Fruit fly (Drosophila melanogaster) whole organism, embryonic: ENCODE measurements around the gene Sf3b3.

Experiments used
- Blimp-1 ChIP-seq: fragments of 200-800 bp; sonication (Bioruptor generic); optimal IDR thresholded peaks from 3 replicates; lab custom pipeline; 2018; ENCODE audit warnings: missing biosample characterization, missing genetic modification characterization, mild to moderate bottlenecking, moderate library complexity, missing genetic modification reagents
- CG10267 ChIP-seq: fragments of 200-800 bp; sonication (Bioruptor generic); optimal IDR thresholded peaks from 2 replicates; lab custom pipeline; 2018; ENCODE audit warnings: missing biosample characterization, mild to moderate bottlenecking, missing genetic modification characterization, moderate library complexity
- CG10321 ChIP-seq: fragments of 200-800 bp; sonication (Bioruptor generic); IDR thresholded peaks from 2 replicates; pipeline ENCODE4 v1.3.6; 2022; ENCODE audit warnings: missing biosample characterization, missing genetic modification characterization
- CG10979 ChIP-seq: fragments of 200-800 bp; sonication (Bioruptor generic); optimal IDR thresholded peaks from 2 replicates; lab custom pipeline; 2018; ENCODE audit warnings: missing biosample characterization, mild to moderate bottlenecking, missing genetic modification characterization, moderate library complexity
- CG11093 ChIP-seq: fragments of 200-800 bp; sonication (Bioruptor generic); IDR thresholded peaks from 3 replicates; pipeline ENCODE4 v1.3.6; 2022; ENCODE audit warnings: missing biosample characterization, missing genetic modification characterization
- CG11723 ChIP-seq: fragments of 200-800 bp; sonication (Bioruptor generic); optimal IDR thresholded peaks from 2 replicates; lab custom pipeline; 2017; ENCODE audit warnings: missing biosample characterization, mild to moderate bottlenecking, missing genetic modification characterization
- CG12391 ChIP-seq: fragments of 200-800 bp; sonication (Bioruptor generic); optimal IDR thresholded peaks from 3 replicates; lab custom pipeline; 2018; ENCODE audit warnings: missing biosample characterization, mild to moderate bottlenecking, missing genetic modification characterization, moderate library complexity
- CG1529 ChIP-seq: fragments of 200-800 bp; sonication (Bioruptor generic); optimal IDR thresholded peaks from 3 replicates; lab custom pipeline; 2018; ENCODE audit warnings: missing biosample characterization, missing genetic modification characterization
- CG15601 ChIP-seq: fragments of 200-800 bp; sonication (Bioruptor generic); optimal IDR thresholded peaks from 3 replicates; lab custom pipeline; 2019; ENCODE audit warnings: missing biosample characterization, mild to moderate bottlenecking, missing genetic modification characterization, moderate library complexity
- CG17385 ChIP-seq: fragments of 200-800 bp; sonication (Bioruptor generic); optimal IDR thresholded peaks from 3 replicates; lab custom pipeline; 2018; ENCODE audit warnings: missing biosample characterization, mild to moderate bottlenecking, missing genetic modification characterization
- CG18476 ChIP-seq: fragments of 200-800 bp; sonication (Bioruptor generic); optimal IDR thresholded peaks from 2 replicates; lab custom pipeline; 2016; ENCODE audit warnings: missing biosample characterization, mild to moderate bottlenecking, missing genetic modification characterization
- CG2120 ChIP-seq: fragments of 200-800 bp; sonication (Bioruptor generic); optimal IDR thresholded peaks from 3 replicates; lab custom pipeline; 2016; ENCODE audit warnings: missing biosample characterization, missing genetic modification characterization
- CG2678 ChIP-seq: fragments of 200-800 bp; sonication (Bioruptor generic); optimal IDR thresholded peaks from 3 replicates; lab custom pipeline; 2019; ENCODE audit warnings: missing biosample characterization, mild to moderate bottlenecking, missing genetic modification characterization, moderate library complexity
- CG31224 ChIP-seq: fragments of 200-800 bp; sonication (Bioruptor generic); IDR thresholded peaks from 2 replicates; pipeline ENCODE4 v1.3.6; 2022; ENCODE audit warnings: missing biosample characterization, missing genetic modification characterization
- CG3407 ChIP-seq: fragments of 200-800 bp; sonication (Bioruptor generic); optimal IDR thresholded peaks from 2 replicates; lab custom pipeline; 2018; ENCODE audit warnings: missing biosample characterization, mild to moderate bottlenecking, missing genetic modification characterization
- CG4424 ChIP-seq: fragments of 200-800 bp; sonication (Bioruptor generic); optimal IDR thresholded peaks from 3 replicates; lab custom pipeline; 2016; ENCODE audit warnings: missing biosample characterization, missing genetic modification characterization
- CG5245 ChIP-seq: fragments of 200-800 bp; sonication (Bioruptor generic); optimal IDR thresholded peaks from 3 replicates; lab custom pipeline; 2016; ENCODE audit warnings: missing biosample characterization, missing genetic modification characterization
- CG6654 ChIP-seq: fragments of 200-800 bp; sonication (Bioruptor generic); optimal IDR thresholded peaks from 2 replicates; lab custom pipeline; 2017; ENCODE audit warnings: missing biosample characterization, mild to moderate bottlenecking, missing genetic modification characterization
- CG8944 ChIP-seq: fragments of 200-800 bp; sonication (Bioruptor generic); optimal IDR thresholded peaks from 3 replicates; lab custom pipeline; 2016; ENCODE audit warnings: missing biosample characterization, missing genetic modification characterization
- CG9727 ChIP-seq: fragments of 200-800 bp; sonication (Bioruptor generic); optimal IDR thresholded peaks from 3 replicates; lab custom pipeline; 2017; ENCODE audit warnings: missing biosample characterization, mild to moderate bottlenecking, missing genetic modification characterization
- CG9932 ChIP-seq: fragments of 200-800 bp; sonication (Bioruptor generic); IDR thresholded peaks from 2 replicates; pipeline ENCODE4 v1.3.6; 2022; ENCODE audit warnings: missing biosample characterization, missing genetic modification characterization
- Dad ChIP-seq: fragments of 200-800 bp; sonication (Bioruptor generic); optimal IDR thresholded peaks from 3 replicates; lab custom pipeline; 2016; ENCODE audit warnings: missing biosample characterization, missing genetic modification characterization
- Drgx ChIP-seq: fragments of 200-800 bp; sonication (Bioruptor generic); IDR thresholded peaks from 2 replicates; pipeline ENCODE4 v1.3.6; 2022; ENCODE audit warnings: missing biosample characterization, missing genetic modification characterization
- Fer1 ChIP-seq: fragments of 200-800 bp; sonication (Bioruptor generic); optimal IDR thresholded peaks from 2 replicates; lab custom pipeline; 2017; ENCODE audit warnings: missing biosample characterization, mild to moderate bottlenecking, missing genetic modification characterization
- HmgD ChIP-seq: fragments of 200-800 bp; sonication (Bioruptor generic); optimal IDR thresholded peaks from 3 replicates; lab custom pipeline; 2016; ENCODE audit warnings: missing biosample characterization, missing genetic modification characterization
- Hmr ChIP-seq: fragments of 200-800 bp; sonication (Bioruptor generic); optimal IDR thresholded peaks from 3 replicates; lab custom pipeline; 2017; ENCODE audit warnings: mild to moderate bottlenecking, missing biosample characterization, missing genetic modification reagents, missing genetic modification characterization
- Med ChIP-seq: fragments of 200-800 bp; sonication (Bioruptor generic); peaks from one replicate; lab custom pipeline; 2016; ENCODE audit warnings: missing biosample characterization, missing genetic modification characterization, mild to moderate bottlenecking, inconsistent platforms, moderate library complexity
- Mes4 ChIP-seq: fragments of 200-800 bp; sonication (Bioruptor generic); optimal IDR thresholded peaks from 2 replicates; lab custom pipeline; 2016; ENCODE audit warnings: missing biosample characterization, missing genetic modification characterization
- Oli ChIP-seq: fragments of 200-800 bp; sonication (Bioruptor generic); optimal IDR thresholded peaks from 2 replicates; lab custom pipeline; 2018; ENCODE audit warnings: missing biosample characterization, mild to moderate bottlenecking, missing genetic modification characterization, moderate library complexity
- Rx ChIP-seq: fragments of 200-800 bp; sonication (Bioruptor generic); IDR thresholded peaks from 2 replicates; pipeline ENCODE4 v1.3.6; 2022; ENCODE audit warnings: missing biosample characterization, missing genetic modification characterization
- Spps ChIP-seq: fragments of 200-800 bp; sonication (Bioruptor generic); optimal IDR thresholded peaks from 2 replicates; lab custom pipeline; 2018; ENCODE audit warnings: missing biosample characterization, mild to moderate bottlenecking, missing genetic modification characterization
- Xbp1 ChIP-seq: fragments of 200-800 bp; sonication (Bioruptor generic); optimal IDR thresholded peaks from 3 replicates; lab custom pipeline; 2016; ENCODE audit warnings: missing biosample characterization, mild to moderate bottlenecking, missing genetic modification characterization
- ap ChIP-seq: fragments of 200-800 bp; sonication (Bioruptor generic); IDR thresholded peaks from 2 replicates; pipeline ENCODE4 v1.3.6; 2022; ENCODE audit warnings: missing biosample characterization, missing genetic modification characterization
- az2 ChIP-seq: fragments of 200-800 bp; sonication (Bioruptor generic); optimal IDR thresholded peaks from 3 replicates; lab custom pipeline; 2016; ENCODE audit warnings: missing biosample characterization, missing genetic modification characterization
- bab2 ChIP-seq: fragments of 200-800 bp; sonication (Bioruptor generic); optimal IDR thresholded peaks from 2 replicates; lab custom pipeline; 2016; ENCODE audit warnings: missing biosample characterization, missing genetic modification characterization
- chif ChIP-seq, 2 experiments: fragments of 200-800 bp; sonication (Bioruptor generic); optimal IDR thresholded peaks; 3 replicates each; lab custom pipeline; 2016; ENCODE audit warnings: missing biosample characterization in 2 of 2, missing genetic modification characterization in 2 of 2
- danr ChIP-seq: fragments of 200-800 bp; sonication (Bioruptor generic); IDR thresholded peaks from 2 replicates; pipeline ENCODE4 v1.3.6; 2022; ENCODE audit warnings: missing biosample characterization, missing genetic modification characterization
- dati ChIP-seq: fragments of 200-800 bp; sonication (Bioruptor generic); IDR thresholded peaks from 2 replicates; pipeline ENCODE4 v1.3.6; 2022; ENCODE audit warnings: missing biosample characterization, missing genetic modification characterization
- dmrt11E ChIP-seq: fragments of 200-800 bp; sonication (Bioruptor generic); optimal IDR thresholded peaks from 3 replicates; lab custom pipeline; 2018; ENCODE audit warnings: missing biosample characterization, mild to moderate bottlenecking, missing genetic modification characterization, moderate library complexity
- dmrt99B ChIP-seq: fragments of 200-800 bp; sonication (Bioruptor generic); optimal IDR thresholded peaks from 2 replicates; lab custom pipeline; 2018; ENCODE audit warnings: missing biosample characterization, mild to moderate bottlenecking, missing genetic modification characterization, moderate library complexity
- dpn ChIP-seq, 2 experiments: fragments of 200-800 bp; sonication (Bioruptor generic); optimal IDR thresholded peaks; 3 replicates each; lab custom pipeline; 2016; ENCODE audit warnings: missing biosample characterization in 2 of 2, missing genetic modification characterization in 2 of 2
- fu2 ChIP-seq: fragments of 200-800 bp; sonication (Bioruptor generic); optimal IDR thresholded peaks from 2 replicates; lab custom pipeline; 2016; ENCODE audit warnings: missing biosample characterization, missing genetic modification characterization
- mirr ChIP-seq: fragments of 200-800 bp; sonication (Bioruptor generic); optimal IDR thresholded peaks from 3 replicates; lab custom pipeline; 2018; ENCODE audit warnings: missing biosample characterization, mild to moderate bottlenecking, missing genetic modification characterization
- nau ChIP-seq: fragments of 200-800 bp; sonication (Bioruptor generic); optimal IDR thresholded peaks from 3 replicates; lab custom pipeline; 2017; ENCODE audit warnings: missing biosample characterization, mild to moderate bottlenecking, missing genetic modification characterization, missing genetic modification reagents
- peb ChIP-seq: fragments of 200-800 bp; sonication (Bioruptor generic); IDR thresholded peaks from 2 replicates; pipeline ENCODE4 v1.3.6; 2022; ENCODE audit warnings: missing biosample characterization, missing genetic modification characterization
- sd ChIP-seq: fragments of 200-800 bp; sonication (Bioruptor generic); optimal IDR thresholded peaks from 3 replicates; lab custom pipeline; 2018; ENCODE audit warnings: missing biosample characterization, mild to moderate bottlenecking, missing genetic modification characterization, moderate library complexity
- sens ChIP-seq: fragments of 200-800 bp; sonication (Bioruptor generic); peaks from one replicate; lab custom pipeline; 2016; ENCODE audit warnings: missing biosample characterization, missing genetic modification characterization
- toy ChIP-seq: fragments of 200-800 bp; sonication (Bioruptor generic); IDR thresholded peaks from 2 replicates; pipeline ENCODE4 v1.3.6; 2022; ENCODE audit warnings: missing biosample characterization, missing genetic modification characterization
- unpg ChIP-seq: fragments of 200-800 bp; sonication (Bioruptor generic); optimal IDR thresholded peaks from 3 replicates; lab custom pipeline; 2018; ENCODE audit warnings: missing biosample characterization, mild to moderate bottlenecking, missing genetic modification characterization, moderate library complexity
- vvl ChIP-seq: fragments of 200-800 bp; sonication (Bioruptor generic); IDR thresholded peaks from 2 replicates; pipeline ENCODE4 v1.3.6; 2022; ENCODE audit warnings: missing biosample characterization, missing genetic modification characterization
- z ChIP-seq: fragments of 200-800 bp; sonication (Bioruptor generic); IDR thresholded peaks from 3 replicates; pipeline ENCODE4 v1.3.6; 2022; ENCODE audit warnings: missing biosample characterization, missing genetic modification characterization
- zfh2 ChIP-seq: fragments of 200-800 bp; sonication (Bioruptor generic); optimal IDR thresholded peaks from 2 replicates; lab custom pipeline; 2016; ENCODE audit warnings: missing biosample characterization, missing genetic modification characterization

Sf3b3 gene

DNA sequence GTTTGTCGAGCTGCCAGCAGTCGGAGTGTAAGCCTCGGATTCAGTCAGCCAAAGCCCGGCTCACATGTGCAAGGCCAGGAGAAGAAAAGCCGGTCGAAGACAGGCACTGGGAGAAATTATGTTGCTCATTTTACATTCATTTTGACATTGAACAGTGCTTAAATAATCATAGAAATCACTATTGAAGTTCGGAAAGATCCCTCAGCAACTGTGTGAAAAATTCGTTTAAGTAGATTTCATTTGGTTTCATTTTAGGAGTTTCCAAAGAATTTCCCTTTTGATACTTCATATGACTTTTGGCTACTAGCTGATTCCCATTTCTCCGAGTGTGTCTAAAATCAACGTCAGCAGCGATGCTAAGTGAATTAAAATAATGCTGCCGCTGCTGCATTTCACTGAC lies 8.7 kb downstream of the Sf3b3 start (continued):
- TF ChIP-seq dpn (GFP tag; optimal IDR thresholded peaks at IDR 0.05; lab: Kevin White, UChicago) (peak; percentile 1 to 2), CG9932 (GFP tag; lab: Robert Waterston, UW) (no peak), CG10267 (peak; percentile 11), dmrt99B (no peak), CG8944 (GFP tag; lab: Kevin White, UChicago) (no peak), CG10321 (no peak), Med (GFP tag; lab: Kevin White, UChicago) (peak; percentile 88), Rx (GFP tag; lab: Robert Waterston, UW) (0 out of 2 replicates have a peak, but pooled peaks have one; percentile 16), HmgD (GFP tag; lab: Kevin White, UChicago) (no peak), Drgx (peak; percentile 79), az2 (GFP tag; lab: Kevin White, UChicago) (peak; percentile 37), peb (GFP tag; lab: Robert Waterston, UW) (no peak), fu2 (GFP tag; lab: Kevin White, UChicago) (no peak), CG6654 (GFP tag; lab: Kevin White, UChicago) (no peak), CG9727 (GFP tag; lab: Kevin White, UChicago) (no peak), dati (no peak), toy (GFP tag; lab: Robert Waterston, UW) (no peak), CG2678 (tag; lab: Kevin White, UChicago) (peak; percentile 51), Hmr (GFP tag; lab: Kevin White, UChicago) (no peak), z (no peak), Oli (peak; percentile 57), sd (no peak), CG10979 (peak; percentile 44), bab2 (GFP tag; lab: Kevin White, UChicago) (peak; percentile 9), Mes4 (no peak), vvl (GFP tag; lab: Robert Waterston, UW) (peak; percentile 36; the same call in 1 of the 2 replicates), CG3407 (peak; percentile 4), Spps (tag; lab: Kevin White, UChicago) (no peak), nau (GFP tag; lab: Kevin White, UChicago) (peak; percentile 8), chif (GFP tag; optimal IDR thresholded peaks at IDR 0.05; lab: Kevin White, UChicago) (peak in 1 of 2 experiments; percentile 24), ap (no peak), CG17385 (peak; percentile 17), CG11723 (no peak), Fer1 (GFP tag; lab: Kevin White, UChicago) (no peak), CG11093 (no peak), CG31224 (GFP tag; lab: Robert Waterston, UW) (no peak), Dad (GFP tag; lab: Kevin White, UChicago) (peak; percentile 3), mirr (GFP tag; lab: Kevin White, UChicago) (no peak), dmrt11E (tag; lab: Kevin White, UChicago) (no peak), CG18476 (GFP tag; lab: Kevin White, UChicago) (no peak), CG1529 (no peak), Blimp-1 (peak; percentile 50), Xbp1 (GFP tag; lab: Kevin White, UChicago) (peak; percentile 12), danr (GFP tag; lab: Robert Waterston, UW) (no peak), zfh2 (GFP tag; lab: Kevin White, UChicago) (no peak), CG15601 (tag; lab: Kevin White, UChicago) (peak; percentile 3), sens (GFP tag; lab: Kevin White, UChicago) (peak; percentile 82), unpg (GFP tag; lab: Kevin White, UChicago) (no peak), CG5245 (GFP tag; lab: Kevin White, UChicago) (peak; percentile 5), CG12391 (tag; lab: Kevin White, UChicago) (peak; percentile 43), CG2120 (no peak), CG4424 (GFP tag; lab: Kevin White, UChicago) (peak; percentile 39)
